Fruit fly (Drosophila melanogaster) whole organism, embryonic: ENCODE results near the gene rho-5.

ENCODE experiments used
- B-H1 ChIP-seq: fragments of 200-800 bp; sonication (Bioruptor generic); IDR thresholded peaks from 3 replicates; pipeline ENCODE4 v1.3.6; 2022; ENCODE audit warnings: missing biosample characterization, missing genetic modification characterization
- BtbVII ChIP-seq: fragments of 200-800 bp; sonication (Bioruptor generic); optimal IDR thresholded peaks from 3 replicates; lab custom pipeline; 2017; ENCODE audit warnings: missing biosample characterization, mild to moderate bottlenecking, missing genetic modification characterization
- C15 ChIP-seq: fragments of 200-800 bp; sonication (Bioruptor generic); IDR thresholded peaks from 3 replicates; pipeline ENCODE4 v1.3.6; 2022; ENCODE audit warnings: missing biosample characterization, missing genetic modification characterization
- CG11085 ChIP-seq: fragments of 200-800 bp; sonication (Bioruptor generic); IDR thresholded peaks from 2 replicates; pipeline ENCODE4 v1.3.6; 2022; ENCODE audit warnings: missing biosample characterization, missing genetic modification characterization
- CG11695 ChIP-seq: fragments of 200-800 bp; sonication (Bioruptor generic); IDR thresholded peaks from 3 replicates; pipeline ENCODE4 v1.3.6; 2022; ENCODE audit warnings: missing biosample characterization, missing genetic modification characterization
- CG11696 ChIP-seq: fragments of 200-800 bp; sonication (Bioruptor generic); IDR thresholded peaks from 2 replicates; pipeline ENCODE4 v1.3.6; 2022; ENCODE audit warnings: missing biosample characterization, missing genetic modification characterization
- CG13894 ChIP-seq: fragments of 200-800 bp; sonication (Bioruptor generic); optimal IDR thresholded peaks from 3 replicates; lab custom pipeline; 2018; ENCODE audit warnings: missing biosample characterization, mild to moderate bottlenecking, missing genetic modification characterization, moderate library complexity
- CG1603 ChIP-seq: fragments of 200-800 bp; sonication (Bioruptor generic); optimal IDR thresholded peaks from 2 replicates; lab custom pipeline; 2019; ENCODE audit warnings: missing biosample characterization, mild to moderate bottlenecking, missing genetic modification characterization, moderate library complexity
- CG17328 ChIP-seq: fragments of 200-800 bp; sonication (Bioruptor generic); IDR thresholded peaks from 2 replicates; pipeline ENCODE4 v1.3.6; 2022; ENCODE audit warnings: missing biosample characterization, missing genetic modification characterization
- CG17361 ChIP-seq: fragments of 200-800 bp; sonication (Bioruptor generic); IDR thresholded peaks from 3 replicates; pipeline ENCODE4 v1.3.6; 2022; ENCODE audit warnings: missing biosample characterization, missing genetic modification characterization
- CG17802 ChIP-seq: fragments of 200-800 bp; sonication (Bioruptor generic); optimal IDR thresholded peaks from 2 replicates; lab custom pipeline; 2018; ENCODE audit warnings: missing biosample characterization, mild to moderate bottlenecking, missing genetic modification characterization, moderate library complexity
- CG18011 ChIP-seq: fragments of 200-800 bp; sonication (Bioruptor generic); optimal IDR thresholded peaks from 2 replicates; lab custom pipeline; 2017; ENCODE audit warnings: missing biosample characterization, missing genetic modification characterization, mild to moderate bottlenecking, moderate library complexity, missing genotype
- CG2116 ChIP-seq: fragments of 200-800 bp; sonication (Bioruptor generic); optimal IDR thresholded peaks from 3 replicates; lab custom pipeline; 2018; ENCODE audit warnings: missing biosample characterization, mild to moderate bottlenecking, missing genetic modification characterization
- CG2202 ChIP-seq: fragments of 200-800 bp; sonication (Bioruptor generic); optimal IDR thresholded peaks from 2 replicates; lab custom pipeline; 2018; ENCODE audit warnings: missing biosample characterization, mild to moderate bottlenecking, missing genetic modification characterization
- CG2712 ChIP-seq: fragments of 200-800 bp; optimal IDR thresholded peaks from 3 replicates; lab custom pipeline; 2019; ENCODE audit warnings: missing biosample characterization, mild to moderate bottlenecking, missing genetic modification characterization, moderate library complexity
- CG30403 ChIP-seq: fragments of 200-800 bp; sonication (Bioruptor generic); optimal IDR thresholded peaks from 3 replicates; lab custom pipeline; 2016; ENCODE audit warnings: missing biosample characterization, missing genetic modification characterization
- CG33213 ChIP-seq: fragments of 200-800 bp; sonication (Bioruptor generic); optimal IDR thresholded peaks from 3 replicates; lab custom pipeline; 2016; ENCODE audit warnings: missing biosample characterization, missing genetic modification characterization
- CG3407 ChIP-seq: fragments of 200-800 bp; sonication (Bioruptor generic); optimal IDR thresholded peaks from 2 replicates; lab custom pipeline; 2018; ENCODE audit warnings: missing biosample characterization, mild to moderate bottlenecking, missing genetic modification characterization
- CG5180 ChIP-seq: fragments of 200-800 bp; sonication (Bioruptor generic); optimal IDR thresholded peaks from 3 replicates; lab custom pipeline; 2017; ENCODE audit warnings: missing biosample characterization, missing genetic modification characterization, mild to moderate bottlenecking, moderate library complexity, missing genetic modification reagents
- CG6254 ChIP-seq: fragments of 200-800 bp; sonication (Bioruptor generic); optimal IDR thresholded peaks from 3 replicates; lab custom pipeline; 2017; ENCODE audit warnings: mild to moderate bottlenecking, missing biosample characterization, missing genetic modification reagents, missing genetic modification characterization
- CG6272 ChIP-seq: fragments of 200-800 bp; sonication (Bioruptor generic); IDR thresholded peaks from 2 replicates; pipeline ENCODE4 v1.3.6; 2022; ENCODE audit warnings: missing biosample characterization, missing genetic modification characterization
- CG7839 ChIP-seq: fragments of 200-800 bp; sonication (Bioruptor generic); optimal IDR thresholded peaks from 3 replicates; lab custom pipeline; 2018; ENCODE audit warnings: missing biosample characterization, mild to moderate bottlenecking, missing genetic modification characterization, moderate library complexity
- CG8281 ChIP-seq: fragments of 200-800 bp; sonication (Bioruptor generic); optimal IDR thresholded peaks from 2 replicates; lab custom pipeline; 2018; ENCODE audit warnings: missing biosample characterization, mild to moderate bottlenecking, missing genetic modification characterization, moderate library complexity
- CG8765 ChIP-seq: fragments of 200-800 bp; sonication (Bioruptor generic); IDR thresholded peaks from 2 replicates; pipeline ENCODE4 v1.3.6; 2022; ENCODE audit warnings: missing biosample characterization, missing genetic modification characterization
- CG8924 ChIP-seq: fragments of 200-800 bp; optimal IDR thresholded peaks from 3 replicates; lab custom pipeline; 2019; ENCODE audit warnings: missing biosample characterization, mild to moderate bottlenecking, missing genetic modification characterization, moderate library complexity
- CG9932 ChIP-seq: fragments of 200-800 bp; sonication (Bioruptor generic); IDR thresholded peaks from 2 replicates; pipeline ENCODE4 v1.3.6; 2022; ENCODE audit warnings: missing biosample characterization, missing genetic modification characterization
- D ChIP-seq, 2 experiments: fragments of 200-800 bp in 1 of 2; fragments of >200 bp in 1 of 2; sonication (Bioruptor generic) in 1 of 2; optimal IDR thresholded peaks; 2 replicates in 1 of 2; 3 replicates in 1 of 2; lab custom pipeline; 2017; ENCODE audit warnings: mild to moderate bottlenecking in 1 of 2, missing biosample characterization in 1 of 2, missing genetic modification characterization in 1 of 2, missing genetic modification reagents in 1 of 2
- D19A ChIP-seq: fragments of 200-800 bp; optimal IDR thresholded peaks from 3 replicates; lab custom pipeline; 2019; ENCODE audit warnings: missing biosample characterization, mild to moderate bottlenecking, missing genetic modification characterization, moderate library complexity
- Fer2 ChIP-seq: fragments of 200-800 bp; sonication (Bioruptor generic); optimal IDR thresholded peaks from 2 replicates; lab custom pipeline; 2018; ENCODE audit warnings: missing biosample characterization, mild to moderate bottlenecking, missing genetic modification characterization, moderate library complexity
- HHEX ChIP-seq: fragments of 200-800 bp; sonication (Bioruptor generic); optimal IDR thresholded peaks from 3 replicates; lab custom pipeline; 2017; ENCODE audit warnings: missing biosample characterization, mild to moderate bottlenecking, missing genetic modification characterization, missing genetic modification reagents
- HmgZ ChIP-seq: fragments of 200-800 bp; sonication (Bioruptor generic); optimal IDR thresholded peaks from 2 replicates; lab custom pipeline; 2018; ENCODE audit warnings: missing biosample characterization, mild to moderate bottlenecking, missing genetic modification characterization
- Hmr ChIP-seq: fragments of 200-800 bp; sonication (Bioruptor generic); optimal IDR thresholded peaks from 3 replicates; lab custom pipeline; 2017; ENCODE audit warnings: mild to moderate bottlenecking, missing biosample characterization, missing genetic modification reagents, missing genetic modification characterization
- MTF-1 ChIP-seq: fragments of 200-800 bp; sonication (Bioruptor generic); optimal IDR thresholded peaks from 2 replicates; lab custom pipeline; 2018; ENCODE audit warnings: missing biosample characterization, mild to moderate bottlenecking, missing genetic modification characterization, borderline replicate concordance
- Oaz ChIP-seq: fragments of 200-800 bp; sonication (Bioruptor generic); IDR thresholded peaks from 2 replicates; pipeline ENCODE4 v1.3.6; 2022; ENCODE audit warnings: missing biosample characterization, missing genetic modification characterization
- Six4 ChIP-seq: fragments of 200-800 bp; sonication (Bioruptor generic); optimal IDR thresholded peaks from 2 replicates; lab custom pipeline; 2016; ENCODE audit warnings: missing biosample characterization, missing genetic modification characterization
- Taf1 ChIP-seq: fragments of 200-800 bp; sonication (Bioruptor generic); IDR thresholded peaks from 2 replicates; pipeline ENCODE4 v1.3.6; 2022; ENCODE audit warnings: missing biosample characterization, missing genetic modification characterization
- Trl ChIP-seq, 3 experiments: fragments of >200 bp in 2 of 3; fragments of 200-800 bp in 1 of 3; sonication (Bioruptor generic) in 1 of 3; optimal IDR thresholded peaks; 2 replicates in 1 of 3; 3 replicates in 2 of 3; lab custom pipeline; 2016 to 2017; ENCODE audit warnings: missing biosample characterization in 1 of 3, missing genetic modification characterization in 1 of 3
- ase ChIP-seq: fragments of 200-800 bp; sonication (Bioruptor generic); IDR thresholded peaks from 3 replicates; pipeline ENCODE4 v1.3.6; 2022; ENCODE audit warnings: missing biosample characterization, missing genetic modification characterization
- ash1 ChIP-seq: fragments of 200-800 bp; sonication (Bioruptor generic); optimal IDR thresholded peaks from 2 replicates; lab custom pipeline; 2018; ENCODE audit warnings: missing biosample characterization, mild to moderate bottlenecking, missing genetic modification characterization
- chn ChIP-seq: fragments of 200-800 bp; sonication (Bioruptor generic); optimal IDR thresholded peaks from 2 replicates; lab custom pipeline; 2016; ENCODE audit warnings: missing biosample characterization, missing genetic modification characterization
- danr ChIP-seq: fragments of 200-800 bp; sonication (Bioruptor generic); IDR thresholded peaks from 2 replicates; pipeline ENCODE4 v1.3.6; 2022; ENCODE audit warnings: missing biosample characterization, missing genetic modification characterization
- fd3F ChIP-seq: fragments of 200-800 bp; sonication (Bioruptor generic); optimal IDR thresholded peaks from 2 replicates; lab custom pipeline; 2018; ENCODE audit warnings: missing biosample characterization, mild to moderate bottlenecking, missing genetic modification characterization, moderate library complexity
- ftz-f1 ChIP-seq: fragments of 200-800 bp; sonication (Bioruptor generic); optimal IDR thresholded peaks from 2 replicates; lab custom pipeline; 2016; ENCODE audit warnings: missing biosample characterization, missing genetic modification characterization
- h ChIP-seq: fragments of >200 bp; optimal IDR thresholded peaks from 2 replicates; lab custom pipeline; 2017
- ham ChIP-seq: fragments of 200-800 bp; sonication (Bioruptor generic); IDR thresholded peaks from 2 replicates; pipeline ENCODE4 v1.3.6; 2022; ENCODE audit warnings: missing biosample characterization, missing genetic modification characterization
- jumu ChIP-seq: fragments of 200-800 bp; sonication (Bioruptor generic); optimal IDR thresholded peaks from 3 replicates; lab custom pipeline; 2016; ENCODE audit warnings: missing biosample characterization, missing genetic modification characterization
- oc ChIP-seq: fragments of 200-800 bp; sonication (Bioruptor generic); optimal IDR thresholded peaks from 2 replicates; lab custom pipeline; 2018; ENCODE audit warnings: missing biosample characterization, mild to moderate bottlenecking, missing genetic modification characterization, moderate library complexity
- sqz ChIP-seq: fragments of 200-800 bp; sonication (Bioruptor generic); optimal IDR thresholded peaks from 3 replicates; lab custom pipeline; 2018; ENCODE audit warnings: missing biosample characterization, mild to moderate bottlenecking, missing genetic modification characterization
- wek ChIP-seq: fragments of 200-800 bp; sonication (Bioruptor generic); optimal IDR thresholded peaks from 3 replicates; lab custom pipeline; 2018; ENCODE audit warnings: missing biosample characterization, mild to moderate bottlenecking, missing genetic modification characterization, moderate library complexity

rho-5 gene

DNA sequence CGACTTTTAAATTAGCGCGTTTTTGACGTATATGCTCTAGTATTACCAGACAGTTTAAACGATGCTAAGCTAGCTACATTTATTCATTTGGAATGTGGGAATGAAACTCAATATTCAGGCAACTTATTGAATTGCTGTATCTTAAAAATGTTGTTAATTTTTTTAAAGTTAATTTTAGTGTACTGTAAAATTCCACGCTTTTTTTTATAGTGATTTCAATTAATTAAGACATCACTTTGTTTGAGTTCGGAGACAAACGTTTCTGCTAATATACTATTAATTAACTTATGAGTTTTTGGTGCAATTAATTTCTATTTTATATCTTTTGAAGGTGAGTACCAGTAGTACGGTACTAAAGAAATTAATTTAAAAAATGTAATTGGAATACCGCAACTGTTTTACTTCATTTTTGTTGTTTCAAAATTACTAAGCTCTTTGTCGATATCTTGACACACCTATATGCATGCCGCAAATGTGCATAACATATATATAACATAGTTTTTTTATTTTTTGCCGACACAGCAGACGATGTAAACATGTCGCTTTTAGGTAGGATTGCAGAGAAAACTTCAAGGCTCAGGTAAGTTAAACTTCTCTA is 12.6 kb upstream of the rho-5 start, which contains the start of the genes Cdk1 and mRpS7 (continued):
- peak; percentile 39 for TF ChIP-seq sqz (GFP tag; lab: Kevin White, UChicago)
- TF ChIP-seq Taf1 (GFP tag; lab: Robert Waterston, UW): 0 out of 2 replicates have a peak, but pooled peaks have one; percentile 37
- TF ChIP-seq D19A (tag; lab: Kevin White, UChicago): peak; percentile 68
- no peak for TF ChIP-seq h (lab: Kevin White, UChicago)
- peak; percentile 44 for TF ChIP-seq CG3407 (GFP tag; lab: Kevin White, UChicago)
- peak; percentile 35; the same call in 1 of the 2 replicates for TF ChIP-seq CG9932
- TF ChIP-seq CG11085 (GFP tag; lab: Robert Waterston, UW): no peak
- TF ChIP-seq oc: no peak
- TF ChIP-seq Trl (optimal IDR thresholded peaks at IDR 0.05; lab: Kevin White, UChicago): no peak
- TF ChIP-seq Trl (GFP tag; optimal IDR thresholded peaks at IDR 0.05; lab: Kevin White, UChicago): peak; percentile 54
- TF ChIP-seq Oaz (GFP tag; lab: Robert Waterston, UW): peak; percentile 45
- no peak for TF ChIP-seq D (optimal IDR thresholded peaks at IDR 0.05; lab: Kevin White, UChicago)
- peak; percentile 64 for TF ChIP-seq D (GFP tag; optimal IDR thresholded peaks at IDR 0.05; lab: Kevin White, UChicago)
- peak; percentile 66 for TF ChIP-seq fd3F (GFP tag; lab: Kevin White, UChicago)
- peak; percentile 9 for TF ChIP-seq CG18011 (GFP tag; lab: Kevin White, UChicago)
- TF ChIP-seq CG17802: peak; percentile 85
- peak; percentile 86 for TF ChIP-seq CG7839
- TF ChIP-seq CG11696 (GFP tag; lab: Robert Waterston, UW): 0 out of 2 replicates have a peak, but pooled peaks have one; percentile 51
- peak; percentile 87 for TF ChIP-seq CG8924 (tag; lab: Kevin White, UChicago)
- TF ChIP-seq B-H1 (GFP tag; lab: Robert Waterston, UW): peak; percentile 63
- no peak for TF ChIP-seq CG33213 (GFP tag; lab: Kevin White, UChicago)
- 0 out of 2 replicates have a peak, but pooled peaks have one; percentile 7 for TF ChIP-seq CG6272
- TF ChIP-seq danr (GFP tag; lab: Robert Waterston, UW): no peak
- peak; percentile 73 for TF ChIP-seq Hmr
- peak; percentile 92 for TF ChIP-seq CG17361 (GFP tag; lab: Robert Waterston, UW)
- TF ChIP-seq ham (GFP tag; lab: Robert Waterston, UW): no peak
- TF ChIP-seq CG2712 (tag; lab: Kevin White, UChicago): peak; percentile 84
- TF ChIP-seq CG17328 (GFP tag; lab: Robert Waterston, UW): peak; percentile 70
- peak; percentile 60; the same call in 2 of the 3 replicates for TF ChIP-seq ase (GFP tag; lab: Robert Waterston, UW)
- no peak for TF ChIP-seq ftz-f1 (GFP tag; lab: Kevin White, UChicago)
- TF ChIP-seq HmgZ (tag; lab: Kevin White, UChicago): peak; percentile 51
- peak; percentile 28 for TF ChIP-seq BtbVII (GFP tag; lab: Kevin White, UChicago)
- TF ChIP-seq CG6254 (GFP tag; lab: Kevin White, UChicago): peak; percentile 38
- peak; percentile 48 for TF ChIP-seq Six4
- peak; percentile 47 for TF ChIP-seq CG13894 (tag; lab: Kevin White, UChicago)
- TF ChIP-seq HHEX (GFP tag; lab: Kevin White, UChicago): peak; percentile 40
- TF ChIP-seq CG2202 (tag; lab: Kevin White, UChicago): no peak
- TF ChIP-seq jumu (GFP tag; lab: Kevin White, UChicago): peak; percentile 33
- peak; percentile 44 for TF ChIP-seq chn (GFP tag; lab: Kevin White, UChicago)
- TF ChIP-seq MTF-1 (GFP tag; lab: Kevin White, UChicago): no peak
- TF ChIP-seq Fer2: peak; percentile 7
- peak; percentile 98 for TF ChIP-seq CG1603 (tag; lab: Kevin White, UChicago)
- peak; percentile 83 for TF ChIP-seq CG30403 (GFP tag; lab: Kevin White, UChicago)
- no peak for TF ChIP-seq C15 (GFP tag; lab: Robert Waterston, UW)
- peak; percentile 84 for TF ChIP-seq CG2116
- TF ChIP-seq wek (GFP tag; lab: Kevin White, UChicago): peak; percentile 57
- no peak for TF ChIP-seq ash1
- no peak for TF ChIP-seq CG5180
- peak; percentile 70 for TF ChIP-seq CG11695 (GFP tag; lab: Robert Waterston, UW)
- TF ChIP-seq CG8765: peak; percentile 60; the same call in 1 of the 2 replicates
- no peak for TF ChIP-seq CG8281
